Fruit fly (Drosophila melanogaster) whole organism, embryonic: Measurements from ENCODE around the gene CG12290.

Experiments used
- B-H1 ChIP-seq: fragments of 200-800 bp; sonication (Bioruptor generic); IDR thresholded peaks from 3 replicates; pipeline ENCODE4 v1.3.6; 2022; ENCODE audit warnings: missing biosample characterization, missing genetic modification characterization
- Bgb ChIP-seq: fragments of 200-800 bp; sonication (Bioruptor generic); IDR thresholded peaks from 2 replicates; pipeline ENCODE4 v1.3.6; 2022; ENCODE audit warnings: missing biosample characterization, missing genetic modification characterization; ENCODE audit not compliant: partially characterized antibody
- CG11247 ChIP-seq: fragments of 200-800 bp; sonication (Bioruptor generic); IDR thresholded peaks from 2 replicates; pipeline ENCODE4 v1.3.6; 2022; ENCODE audit warnings: missing biosample characterization, missing genetic modification characterization
- CG11560 ChIP-seq: fragments of 200-800 bp; sonication (Bioruptor generic); IDR thresholded peaks from 3 replicates; pipeline ENCODE4 v1.3.6; 2022; ENCODE audit warnings: missing biosample characterization, missing genetic modification characterization
- CG11696 ChIP-seq: fragments of 200-800 bp; sonication (Bioruptor generic); IDR thresholded peaks from 2 replicates; pipeline ENCODE4 v1.3.6; 2022; ENCODE audit warnings: missing biosample characterization, missing genetic modification characterization
- CG14441 ChIP-seq: fragments of 200-800 bp; sonication (Bioruptor generic); IDR thresholded peaks from 2 replicates; pipeline ENCODE4 v1.3.6; 2022; ENCODE audit warnings: missing biosample characterization, missing genetic modification characterization
- CG15479 ChIP-seq: fragments of 200-800 bp; sonication (Bioruptor generic); optimal IDR thresholded peaks from 3 replicates; lab custom pipeline; 2019; ENCODE audit warnings: missing biosample characterization, mild to moderate bottlenecking, missing genetic modification characterization, moderate library complexity
- CG1647 ChIP-seq: fragments of 200-800 bp; sonication (Bioruptor generic); optimal IDR thresholded peaks from 3 replicates; lab custom pipeline; 2016; ENCODE audit warnings: missing biosample characterization, missing genetic modification characterization
- CG16813 ChIP-seq: fragments of 200-800 bp; sonication (Bioruptor generic); IDR thresholded peaks from 3 replicates; pipeline ENCODE4 v1.3.6; 2022; ENCODE audit warnings: missing biosample characterization, missing genetic modification characterization; ENCODE audit not compliant: partially characterized antibody
- CG17912 ChIP-seq: fragments of 200-800 bp; sonication (Bioruptor generic); optimal IDR thresholded peaks from 2 replicates; lab custom pipeline; 2018; ENCODE audit warnings: missing biosample characterization, mild to moderate bottlenecking, missing genetic modification characterization
- CG2116 ChIP-seq: fragments of 200-800 bp; sonication (Bioruptor generic); optimal IDR thresholded peaks from 3 replicates; lab custom pipeline; 2018; ENCODE audit warnings: missing biosample characterization, mild to moderate bottlenecking, missing genetic modification characterization
- CG2712 ChIP-seq: fragments of 200-800 bp; optimal IDR thresholded peaks from 3 replicates; lab custom pipeline; 2019; ENCODE audit warnings: missing biosample characterization, mild to moderate bottlenecking, missing genetic modification characterization, moderate library complexity
- CG30403 ChIP-seq: fragments of 200-800 bp; sonication (Bioruptor generic); optimal IDR thresholded peaks from 3 replicates; lab custom pipeline; 2016; ENCODE audit warnings: missing biosample characterization, missing genetic modification characterization
- CG32532 ChIP-seq: fragments of 200-800 bp; sonication (Bioruptor generic); IDR thresholded peaks from 2 replicates; pipeline ENCODE4 v1.3.6; 2022; ENCODE audit warnings: missing biosample characterization, missing genetic modification characterization
- CG3726 ChIP-seq: fragments of 200-800 bp; sonication (Bioruptor generic); IDR thresholded peaks from 3 replicates; pipeline ENCODE4, ENCODE4 v1.3.6; 2022; ENCODE audit warnings: missing biosample characterization, missing genetic modification characterization
- CG3995 ChIP-seq: fragments of 200-800 bp; sonication (Bioruptor generic); optimal IDR thresholded peaks from 3 replicates; lab custom pipeline; 2016; ENCODE audit warnings: missing biosample characterization, missing genetic modification characterization
- CG4282 ChIP-seq: fragments of 200-800 bp; sonication (Bioruptor generic); optimal IDR thresholded peaks from 2 replicates; lab custom pipeline; 2016; ENCODE audit warnings: missing biosample characterization, missing genetic modification characterization
- CG6689 ChIP-seq: fragments of 200-800 bp; sonication (Bioruptor generic); IDR thresholded peaks from 2 replicates; pipeline ENCODE4 v1.3.6; 2022; ENCODE audit warnings: missing biosample characterization, missing genetic modification characterization
- CG6791 ChIP-seq: fragments of 200-800 bp; sonication (Bioruptor generic); IDR thresholded peaks from 3 replicates; pipeline ENCODE4 v1.3.6; 2022; ENCODE audit warnings: missing biosample characterization, missing genetic modification characterization; ENCODE audit not compliant: partially characterized antibody
- CG7839 ChIP-seq: fragments of 200-800 bp; sonication (Bioruptor generic); optimal IDR thresholded peaks from 3 replicates; lab custom pipeline; 2018; ENCODE audit warnings: missing biosample characterization, mild to moderate bottlenecking, missing genetic modification characterization, moderate library complexity
- CHES-1-like ChIP-seq: fragments of 200-800 bp; sonication (Bioruptor generic); optimal IDR thresholded peaks from 2 replicates; lab custom pipeline; 2016; ENCODE audit warnings: missing biosample characterization, missing genetic modification characterization
- Chrac-16 ChIP-seq: fragments of 200-800 bp; sonication (Bioruptor generic); optimal IDR thresholded peaks from 3 replicates; lab custom pipeline; 2016; ENCODE audit warnings: missing biosample characterization, missing genetic modification characterization
- Dip2 ChIP-seq: fragments of 200-800 bp; sonication (Bioruptor generic); IDR thresholded peaks from 2 replicates; pipeline ENCODE4 v1.3.6; 2022; ENCODE audit warnings: missing biosample characterization, missing genetic modification characterization
- Ets65A ChIP-seq: fragments of 200-800 bp; sonication (Bioruptor generic); peaks from one replicate; lab custom pipeline; 2016; ENCODE audit warnings: missing biosample characterization, missing genetic modification characterization
- HHEX ChIP-seq: fragments of 200-800 bp; sonication (Bioruptor generic); optimal IDR thresholded peaks from 3 replicates; lab custom pipeline; 2017; ENCODE audit warnings: missing biosample characterization, mild to moderate bottlenecking, missing genetic modification characterization, missing genetic modification reagents
- HLH4C ChIP-seq: fragments of 200-800 bp; sonication (Bioruptor generic); IDR thresholded peaks from 3 replicates; pipeline ENCODE4 v1.3.6; 2022; ENCODE audit warnings: missing biosample characterization, missing genetic modification characterization; ENCODE audit not compliant: partially characterized antibody
- Hand ChIP-seq: fragments of 200-800 bp; sonication (Bioruptor generic); optimal IDR thresholded peaks from 2 replicates; lab custom pipeline; 2017; ENCODE audit warnings: mild to moderate bottlenecking, missing biosample characterization, missing genetic modification reagents, missing genetic modification characterization
- Hmr ChIP-seq: fragments of 200-800 bp; sonication (Bioruptor generic); optimal IDR thresholded peaks from 3 replicates; lab custom pipeline; 2017; ENCODE audit warnings: mild to moderate bottlenecking, missing biosample characterization, missing genetic modification reagents, missing genetic modification characterization
- Hr51 ChIP-seq, 2 experiments: fragments of 200-800 bp; sonication (Bioruptor generic); optimal IDR thresholded peaks; 2 replicates in 1 of 2; 3 replicates in 1 of 2; lab custom pipeline; 2016 to 2018; ENCODE audit warnings: missing biosample characterization in 2 of 2, missing genetic modification characterization in 2 of 2, mild to moderate bottlenecking in 1 of 2, moderate library complexity in 1 of 2
- Kr ChIP-seq: fragments of 200-800 bp; sonication (Bioruptor generic); optimal IDR thresholded peaks from 2 replicates; lab custom pipeline; 2017; ENCODE audit warnings: missing biosample characterization, mild to moderate bottlenecking, missing genetic modification characterization
- Lhr ChIP-seq: fragments of 200-800 bp; sonication (Bioruptor generic); optimal IDR thresholded peaks from 3 replicates; lab custom pipeline; 2017; ENCODE audit warnings: mild to moderate bottlenecking, missing biosample characterization, missing genetic modification reagents, missing genetic modification characterization
- Neu2 ChIP-seq: fragments of 200-800 bp; sonication (Bioruptor generic); optimal IDR thresholded peaks from 3 replicates; lab custom pipeline; 2016; ENCODE audit warnings: missing biosample characterization, missing genetic modification characterization, borderline replicate concordance
- Nf-YC ChIP-seq: fragments of 200-800 bp; optimal IDR thresholded peaks from 3 replicates; lab custom pipeline; 2019; ENCODE audit warnings: missing biosample characterization, mild to moderate bottlenecking, missing genetic modification characterization, moderate library complexity
- Ssrp ChIP-seq: fragments of 200-800 bp; sonication (Bioruptor generic); optimal IDR thresholded peaks from 2 replicates; lab custom pipeline; 2018; ENCODE audit warnings: missing biosample characterization, mild to moderate bottlenecking, missing genetic modification characterization, moderate library complexity
- TFAM ChIP-seq: fragments of 200-800 bp; sonication (Bioruptor generic); optimal IDR thresholded peaks from 2 replicates; lab custom pipeline; 2017; ENCODE audit warnings: missing biosample characterization, missing genetic modification characterization, inconsistent platforms
- Trl ChIP-seq, 3 experiments: fragments of >200 bp in 2 of 3; fragments of 200-800 bp in 1 of 3; sonication (Bioruptor generic) in 1 of 3; optimal IDR thresholded peaks; 2 replicates in 1 of 3; 3 replicates in 2 of 3; lab custom pipeline; 2016 to 2017; ENCODE audit warnings: missing biosample characterization in 1 of 3, missing genetic modification characterization in 1 of 3
- ap ChIP-seq: fragments of 200-800 bp; sonication (Bioruptor generic); IDR thresholded peaks from 2 replicates; pipeline ENCODE4 v1.3.6; 2022; ENCODE audit warnings: missing biosample characterization, missing genetic modification characterization
- disco-r ChIP-seq: fragments of 200-800 bp; sonication (Bioruptor generic); optimal IDR thresholded peaks from 2 replicates; lab custom pipeline; 2016; ENCODE audit warnings: missing biosample characterization, missing genetic modification characterization
- ems ChIP-seq: fragments of 200-800 bp; sonication (Bioruptor generic); optimal IDR thresholded peaks from 3 replicates; lab custom pipeline; 2016; ENCODE audit warnings: missing biosample characterization, missing genetic modification characterization
- ftz-f1 ChIP-seq: fragments of 200-800 bp; sonication (Bioruptor generic); optimal IDR thresholded peaks from 2 replicates; lab custom pipeline; 2016; ENCODE audit warnings: missing biosample characterization, missing genetic modification characterization
- gro ChIP-seq: fragments of 200-800 bp; sonication (Bioruptor generic); optimal IDR thresholded peaks from 2 replicates; lab custom pipeline; 2016; ENCODE audit warnings: missing biosample characterization, missing genetic modification characterization
- hbn ChIP-seq: fragments of 200-800 bp; sonication (Bioruptor generic); IDR thresholded peaks from 2 replicates; pipeline ENCODE4 v1.3.6; 2022; ENCODE audit warnings: missing biosample characterization, missing genetic modification characterization; ENCODE audit not compliant: partially characterized antibody
- knrl ChIP-seq: fragments of 200-800 bp; sonication (Bioruptor generic); IDR thresholded peaks from 3 replicates; pipeline ENCODE4 v1.3.6; 2022; ENCODE audit warnings: missing biosample characterization, missing genetic modification characterization; ENCODE audit not compliant: partially characterized antibody
- otp ChIP-seq: fragments of 200-800 bp; sonication (Bioruptor generic); IDR thresholded peaks from 3 replicates; pipeline ENCODE4, ENCODE4 v1.3.6; 2022; ENCODE audit warnings: missing biosample characterization, missing genetic modification characterization
- pan ChIP-seq, 4 experiments: fragments of >200 bp in 3 of 4; fragments of 200-800 bp in 1 of 4; sonication (Bioruptor generic) in 1 of 4; optimal IDR thresholded peaks in 3 of 4; IDR thresholded peaks in 1 of 4; 2 replicates each; pipeline versions ENCODE4 v1.3.6 to Lab custom; 2017 to 2022; ENCODE audit warnings: missing biosample characterization in 2 of 4, missing genetic modification characterization in 2 of 4, mixed read lengths in 1 of 4
- ro ChIP-seq: fragments of 200-800 bp; sonication (Bioruptor generic); IDR thresholded peaks from 2 replicates; pipeline ENCODE4 v1.3.6; 2022; ENCODE audit warnings: missing biosample characterization, missing genetic modification characterization
- shn ChIP-seq: fragments of 200-800 bp; sonication (Bioruptor generic); optimal IDR thresholded peaks from 3 replicates; lab custom pipeline; 2016; ENCODE audit warnings: missing biosample characterization, missing genetic modification characterization
- sob ChIP-seq: fragments of 200-800 bp; sonication (Bioruptor generic); IDR thresholded peaks from 2 replicates; pipeline ENCODE4 v1.3.6; 2022; ENCODE audit warnings: missing biosample characterization, missing genetic modification characterization
- ssp ChIP-seq: fragments of 200-800 bp; sonication (Bioruptor generic); IDR thresholded peaks from 2 replicates; pipeline ENCODE4 v1.3.6; 2022; ENCODE audit warnings: missing biosample characterization, missing genetic modification characterization
- zfh2 ChIP-seq: fragments of 200-800 bp; sonication (Bioruptor generic); optimal IDR thresholded peaks from 2 replicates; lab custom pipeline; 2016; ENCODE audit warnings: missing biosample characterization, missing genetic modification characterization

The CG12290 gene

dm6 chr3R:26280403-26280802 is 50.4 kb downstream of the CG12290 start:
- TF ChIP-seq CG15479 (no peak), CG3995 (no peak), TFAM (GFP tag; lab: Kevin White, UChicago) (no peak), knrl (GFP tag; lab: Robert Waterston, UW) (no peak), Hr51 (GFP tag; optimal IDR thresholded peaks at IDR 0.05; lab: Kevin White, UChicago) (peak; percentile 19 to 49), sob (GFP tag; lab: Robert Waterston, UW) (peak; percentile 70), ssp (GFP tag; lab: Robert Waterston, UW) (0 out of 2 replicates have a peak, but pooled peaks have one; percentile 21), gro (GFP tag; lab: Kevin White, UChicago) (no peak), CG7839 (peak; percentile 59), Ssrp (tag; lab: Kevin White, UChicago) (no peak), CG6791 (GFP tag; lab: Robert Waterston, UW) (no peak), Nf-YC (no peak), Kr (GFP tag; lab: Kevin White, UChicago) (no peak), CG6689 (GFP tag; lab: Robert Waterston, UW) (peak; percentile 33; the same call in 1 of the 2 replicates), shn (GFP tag; lab: Kevin White, UChicago) (no peak), Hmr (GFP tag; lab: Kevin White, UChicago) (peak; percentile 79), Trl (optimal IDR thresholded peaks at IDR 0.05; lab: Kevin White, UChicago) (no peak), Trl (GFP tag; optimal IDR thresholded peaks at IDR 0.05; lab: Kevin White, UChicago) (no peak), ems (peak; percentile 21), hbn (GFP tag; lab: Robert Waterston, UW) (no peak), zfh2 (GFP tag; lab: Kevin White, UChicago) (no peak), CG17912 (GFP tag; lab: Kevin White, UChicago) (no peak), CG11247 (GFP tag; lab: Robert Waterston, UW) (peak; percentile 45; the same call in 1 of the 2 replicates), CG30403 (peak; percentile 37), HHEX (GFP tag; lab: Kevin White, UChicago) (peak; percentile 51), CG11560 (no peak), HLH4C (no peak), Ets65A (peak; percentile 20), B-H1 (GFP tag; lab: Robert Waterston, UW) (no peak), CG2712 (tag; lab: Kevin White, UChicago) (no peak), Hand (GFP tag; lab: Kevin White, UChicago) (peak; percentile 76), Chrac-16 (GFP tag; lab: Kevin White, UChicago) (peak; percentile 20), CG1647 (GFP tag; lab: Kevin White, UChicago) (no peak), Lhr (GFP tag; lab: Kevin White, UChicago) (no peak), Bgb (GFP tag; lab: Robert Waterston, UW) (no peak), CG2116 (GFP tag; lab: Kevin White, UChicago) (no peak), CG16813 (no peak), ro (no peak), CG14441 (GFP tag; lab: Robert Waterston, UW) (peak; percentile 52; the same call in 1 of the 2 replicates), CG11696 (GFP tag; lab: Robert Waterston, UW) (no peak), CG4282 (GFP tag; lab: Kevin White, UChicago) (no peak), ftz-f1 (no peak), CG3726 (0 out of 3 replicates have a peak, but pooled peaks have one; percentile 23), disco-r (no peak), ap (GFP tag; lab: Robert Waterston, UW) (peak; percentile 27; the same call in 1 of the 2 replicates), Dip2 (GFP tag; lab: Robert Waterston, UW) (no peak), CG32532 (GFP tag; lab: Robert Waterston, UW) (peak; percentile 59; the same call in 1 of the 2 replicates), CHES-1-like (GFP tag; lab: Kevin White, UChicago) (no peak), otp (GFP tag; lab: Robert Waterston, UW) (no peak), Neu2 (GFP tag; lab: Kevin White, UChicago) (no peak), pan (optimal IDR thresholded peaks at IDR 0.05; lab: Kevin White, UChicago) (no peak), pan (GFP tag; optimal IDR thresholded peaks at IDR 0.05 in 1 of 2, IDR thresholded peaks at IDR 0.05 in 1 of 2) (peak in 1 of 2 experiments; percentile 72)
